Fruit fly (Drosophila melanogaster) whole organism, embryonic: Measurements from ENCODE around the gene Shaw.

Source experiments
- B-H1 ChIP-seq: fragments of 200-800 bp; sonication (Bioruptor generic); IDR thresholded peaks from 3 replicates; pipeline ENCODE4 v1.3.6; 2022; ENCODE audit warnings: missing biosample characterization, missing genetic modification characterization
- Blimp-1 ChIP-seq: fragments of 200-800 bp; sonication (Bioruptor generic); optimal IDR thresholded peaks from 3 replicates; lab custom pipeline; 2018; ENCODE audit warnings: missing biosample characterization, missing genetic modification characterization, mild to moderate bottlenecking, moderate library complexity, missing genetic modification reagents
- CG10147 ChIP-seq: fragments of 200-800 bp; sonication (Bioruptor generic); optimal IDR thresholded peaks from 2 replicates; lab custom pipeline; 2019; ENCODE audit warnings: missing biosample characterization, mild to moderate bottlenecking, missing genetic modification characterization, moderate library complexity
- CG10274 ChIP-seq: fragments of 200-800 bp; sonication (Bioruptor generic); optimal IDR thresholded peaks from 3 replicates; lab custom pipeline; 2017; ENCODE audit warnings: missing biosample characterization, mild to moderate bottlenecking, missing genetic modification characterization
- CG10959 ChIP-seq: fragments of 200-800 bp; sonication (Bioruptor generic); IDR thresholded peaks from 2 replicates; pipeline ENCODE4 v1.3.6; 2022; ENCODE audit warnings: missing biosample characterization, missing genetic modification characterization
- CG11695 ChIP-seq: fragments of 200-800 bp; sonication (Bioruptor generic); IDR thresholded peaks from 3 replicates; pipeline ENCODE4 v1.3.6; 2022; ENCODE audit warnings: missing biosample characterization, missing genetic modification characterization
- CG11696 ChIP-seq: fragments of 200-800 bp; sonication (Bioruptor generic); IDR thresholded peaks from 2 replicates; pipeline ENCODE4 v1.3.6; 2022; ENCODE audit warnings: missing biosample characterization, missing genetic modification characterization
- CG13424 ChIP-seq: fragments of 200-800 bp; sonication (Bioruptor generic); optimal IDR thresholded peaks from 2 replicates; lab custom pipeline; 2019; ENCODE audit warnings: missing biosample characterization, mild to moderate bottlenecking, missing genetic modification characterization, moderate library complexity
- CG1602 ChIP-seq: fragments of 200-800 bp; sonication (Bioruptor generic); optimal IDR thresholded peaks from 3 replicates; lab custom pipeline; 2016; ENCODE audit warnings: missing biosample characterization, missing genetic modification characterization
- CG16863 ChIP-seq: fragments of 200-800 bp; sonication (Bioruptor generic); optimal IDR thresholded peaks from 3 replicates; lab custom pipeline; 2016; ENCODE audit warnings: missing biosample characterization, missing genetic modification characterization
- CG4424 ChIP-seq: fragments of 200-800 bp; sonication (Bioruptor generic); optimal IDR thresholded peaks from 3 replicates; lab custom pipeline; 2016; ENCODE audit warnings: missing biosample characterization, missing genetic modification characterization
- CG7271 ChIP-seq: fragments of 200-800 bp; sonication (Bioruptor generic); optimal IDR thresholded peaks from 2 replicates; lab custom pipeline; 2018; ENCODE audit warnings: missing biosample characterization, mild to moderate bottlenecking, missing genetic modification characterization, moderate library complexity
- CG7372 ChIP-seq: fragments of 200-800 bp; sonication (Bioruptor generic); IDR thresholded peaks from 2 replicates; pipeline ENCODE4 v1.3.6; 2022; ENCODE audit warnings: missing biosample characterization, missing genetic modification characterization
- CG7745 ChIP-seq: fragments of 200-800 bp; sonication (Bioruptor generic); optimal IDR thresholded peaks from 2 replicates; lab custom pipeline; 2018; ENCODE audit warnings: missing biosample characterization, mild to moderate bottlenecking, missing genetic modification characterization, moderate library complexity
- CG7987 ChIP-seq: fragments of 200-800 bp; sonication (Bioruptor generic); optimal IDR thresholded peaks from 2 replicates; lab custom pipeline; 2018; ENCODE audit warnings: missing biosample characterization, mild to moderate bottlenecking, missing genetic modification characterization, moderate library complexity
- CG9817 ChIP-seq: fragments of 200-800 bp; sonication (Bioruptor generic); optimal IDR thresholded peaks from 2 replicates; lab custom pipeline; 2018; ENCODE audit warnings: missing biosample characterization, mild to moderate bottlenecking, missing genetic modification characterization, moderate library complexity
- CG9932 ChIP-seq: fragments of 200-800 bp; sonication (Bioruptor generic); IDR thresholded peaks from 2 replicates; pipeline ENCODE4 v1.3.6; 2022; ENCODE audit warnings: missing biosample characterization, missing genetic modification characterization
- Dfd ChIP-seq, 2 experiments: fragments of >200 bp; optimal IDR thresholded peaks; 2 replicates each; lab custom pipeline; 2017; ENCODE audit warnings: missing biosample characterization in 2 of 2, missing genetic modification characterization in 2 of 2
- Dll ChIP-seq: fragments of 200-800 bp; sonication (Bioruptor generic); IDR thresholded peaks from 4 replicates; pipeline ENCODE4 v1.3.6; 2022; ENCODE audit warnings: missing biosample characterization, missing genetic modification characterization; ENCODE audit not compliant: partially characterized antibody
- ERR ChIP-seq: fragments of 200-800 bp; sonication (Bioruptor generic); optimal IDR thresholded peaks from 2 replicates; lab custom pipeline; 2016; ENCODE audit warnings: missing biosample characterization, missing genetic modification characterization
- Elba2 ChIP-seq: fragments of 200-800 bp; sonication (Bioruptor generic); optimal IDR thresholded peaks from 3 replicates; lab custom pipeline; 2016; ENCODE audit warnings: missing biosample characterization, missing genetic modification characterization
- GATAe ChIP-seq: fragments of 200-800 bp; sonication (Bioruptor generic); conservative IDR thresholded peaks from 2 replicates; pipeline ENCODE4 v1.3.6; 2022; ENCODE audit warnings: missing biosample characterization, missing genetic modification characterization
- HHEX ChIP-seq: fragments of 200-800 bp; sonication (Bioruptor generic); optimal IDR thresholded peaks from 3 replicates; lab custom pipeline; 2017; ENCODE audit warnings: missing biosample characterization, mild to moderate bottlenecking, missing genetic modification characterization, missing genetic modification reagents
- Hand ChIP-seq: fragments of 200-800 bp; sonication (Bioruptor generic); optimal IDR thresholded peaks from 2 replicates; lab custom pipeline; 2017; ENCODE audit warnings: mild to moderate bottlenecking, missing biosample characterization, missing genetic modification reagents, missing genetic modification characterization
- Hmx ChIP-seq: fragments of 200-800 bp; sonication (Bioruptor generic); optimal IDR thresholded peaks from 2 replicates; lab custom pipeline; 2016; ENCODE audit warnings: missing biosample characterization, missing genetic modification characterization
- Hr3 ChIP-seq: fragments of 200-800 bp; sonication (Bioruptor generic); optimal IDR thresholded peaks from 3 replicates; lab custom pipeline; 2016; ENCODE audit warnings: missing biosample characterization, missing genetic modification characterization
- NK7.1 ChIP-seq: fragments of 200-800 bp; sonication (Bioruptor generic); optimal IDR thresholded peaks from 3 replicates; lab custom pipeline; 2016; ENCODE audit warnings: missing biosample characterization, missing genetic modification characterization
- Nf-YA ChIP-seq: fragments of 200-800 bp; sonication (Bioruptor generic); IDR thresholded peaks from 2 replicates; pipeline ENCODE4 v1.3.6; 2022; ENCODE audit warnings: missing biosample characterization, missing genetic modification characterization
- Oaz ChIP-seq: fragments of 200-800 bp; sonication (Bioruptor generic); IDR thresholded peaks from 2 replicates; pipeline ENCODE4 v1.3.6; 2022; ENCODE audit warnings: missing biosample characterization, missing genetic modification characterization
- Pdp1 ChIP-seq, 2 experiments: fragments of 200-800 bp; sonication (Bioruptor generic); optimal IDR thresholded peaks; 3 replicates each; lab custom pipeline; 2016; ENCODE audit warnings: missing biosample characterization in 2 of 2, missing genetic modification characterization in 2 of 2, mild to moderate bottlenecking in 1 of 2, moderate library complexity in 1 of 2
- amos ChIP-seq: fragments of 200-800 bp; sonication (Bioruptor generic); IDR thresholded peaks from 2 replicates; pipeline ENCODE4 v1.3.6; 2022; ENCODE audit warnings: missing biosample characterization, missing genetic modification characterization; ENCODE audit not compliant: partially characterized antibody
- caup ChIP-seq: fragments of 200-800 bp; sonication (Bioruptor generic); optimal IDR thresholded peaks from 3 replicates; lab custom pipeline; 2017; ENCODE audit warnings: missing biosample characterization, mild to moderate bottlenecking, missing genetic modification characterization, moderate library complexity; ENCODE audit not compliant: severe bottlenecking
- esg ChIP-seq: fragments of 200-800 bp; sonication (Bioruptor generic); conservative IDR thresholded peaks from 2 replicates; pipeline ENCODE4 v1.3.6; 2022; ENCODE audit warnings: missing biosample characterization, missing genetic modification characterization
- fd102C ChIP-seq: fragments of 200-800 bp; sonication (Bioruptor generic); optimal IDR thresholded peaks from 2 replicates; lab custom pipeline; 2018; ENCODE audit warnings: missing biosample characterization, mild to moderate bottlenecking, missing genetic modification characterization, moderate library complexity
- fd3F ChIP-seq: fragments of 200-800 bp; sonication (Bioruptor generic); optimal IDR thresholded peaks from 2 replicates; lab custom pipeline; 2018; ENCODE audit warnings: missing biosample characterization, mild to moderate bottlenecking, missing genetic modification characterization, moderate library complexity
- fd96Cb ChIP-seq: fragments of 200-800 bp; sonication (Bioruptor generic); optimal IDR thresholded peaks from 2 replicates; lab custom pipeline; 2018; ENCODE audit warnings: missing biosample characterization, mild to moderate bottlenecking, missing genetic modification characterization, moderate library complexity
- fu2 ChIP-seq: fragments of 200-800 bp; sonication (Bioruptor generic); optimal IDR thresholded peaks from 2 replicates; lab custom pipeline; 2016; ENCODE audit warnings: missing biosample characterization, missing genetic modification characterization
- her ChIP-seq: fragments of 200-800 bp; sonication (Bioruptor generic); optimal IDR thresholded peaks from 2 replicates; lab custom pipeline; 2016; ENCODE audit warnings: missing biosample characterization, missing genetic modification characterization
- mam ChIP-seq: fragments of 200-800 bp; sonication (Bioruptor generic); optimal IDR thresholded peaks from 3 replicates; lab custom pipeline; 2016; ENCODE audit warnings: missing biosample characterization, missing genetic modification characterization
- oc ChIP-seq: fragments of 200-800 bp; sonication (Bioruptor generic); optimal IDR thresholded peaks from 2 replicates; lab custom pipeline; 2018; ENCODE audit warnings: missing biosample characterization, mild to moderate bottlenecking, missing genetic modification characterization, moderate library complexity
- prd ChIP-seq, 3 experiments: fragments of >200 bp in 2 of 3; fragments of 200-800 bp in 1 of 3; sonication (Bioruptor generic) in 1 of 3; optimal IDR thresholded peaks in 2 of 3; IDR thresholded peaks in 1 of 3; 2 replicates in 2 of 3; 3 replicates in 1 of 3; pipeline versions ENCODE4 v1.3.6 to Lab custom; 2017 to 2022; ENCODE audit warnings: missing biosample characterization in 1 of 3, missing genetic modification characterization in 1 of 3
- rib ChIP-seq: fragments of 200-800 bp; sonication (Bioruptor generic); IDR thresholded peaks from 2 replicates; pipeline ENCODE4 v1.3.6; 2022; ENCODE audit warnings: missing biosample characterization, missing genetic modification characterization
- sc ChIP-seq, 3 experiments: fragments of >200 bp in 2 of 3; fragments of 200-800 bp in 1 of 3; sonication (Bioruptor generic) in 1 of 3; optimal IDR thresholded peaks; 2 replicates in 2 of 3; 3 replicates in 1 of 3; lab custom pipeline; 2017; ENCODE audit warnings: mild to moderate bottlenecking in 1 of 3, missing biosample characterization in 1 of 3, missing genetic modification characterization in 1 of 3, missing genetic modification reagents in 1 of 3
- stc ChIP-seq: fragments of 200-800 bp; sonication (Bioruptor generic); IDR thresholded peaks from 2 replicates; pipeline ENCODE4 v1.3.6; 2022; ENCODE audit warnings: missing biosample characterization, missing genetic modification characterization
- tap ChIP-seq: fragments of 200-800 bp; optimal IDR thresholded peaks from 3 replicates; lab custom pipeline; 2019; ENCODE audit warnings: missing biosample characterization, mild to moderate bottlenecking, missing genetic modification characterization, moderate library complexity
- trem ChIP-seq: fragments of 200-800 bp; optimal IDR thresholded peaks from 3 replicates; lab custom pipeline; 2019; ENCODE audit warnings: missing biosample characterization, mild to moderate bottlenecking, missing genetic modification characterization, moderate library complexity
- zen ChIP-seq: fragments of 200-800 bp; sonication (Bioruptor generic); optimal IDR thresholded peaks from 3 replicates; lab custom pipeline; 2018; ENCODE audit warnings: missing biosample characterization, mild to moderate bottlenecking, missing genetic modification characterization, moderate library complexity
- zfh1 ChIP-seq: fragments of 200-800 bp; sonication (Bioruptor generic); IDR thresholded peaks from 3 replicates; pipeline ENCODE4 v1.3.6; 2022; ENCODE audit warnings: missing biosample characterization, missing genetic modification characterization

The Shaw gene

DNA sequence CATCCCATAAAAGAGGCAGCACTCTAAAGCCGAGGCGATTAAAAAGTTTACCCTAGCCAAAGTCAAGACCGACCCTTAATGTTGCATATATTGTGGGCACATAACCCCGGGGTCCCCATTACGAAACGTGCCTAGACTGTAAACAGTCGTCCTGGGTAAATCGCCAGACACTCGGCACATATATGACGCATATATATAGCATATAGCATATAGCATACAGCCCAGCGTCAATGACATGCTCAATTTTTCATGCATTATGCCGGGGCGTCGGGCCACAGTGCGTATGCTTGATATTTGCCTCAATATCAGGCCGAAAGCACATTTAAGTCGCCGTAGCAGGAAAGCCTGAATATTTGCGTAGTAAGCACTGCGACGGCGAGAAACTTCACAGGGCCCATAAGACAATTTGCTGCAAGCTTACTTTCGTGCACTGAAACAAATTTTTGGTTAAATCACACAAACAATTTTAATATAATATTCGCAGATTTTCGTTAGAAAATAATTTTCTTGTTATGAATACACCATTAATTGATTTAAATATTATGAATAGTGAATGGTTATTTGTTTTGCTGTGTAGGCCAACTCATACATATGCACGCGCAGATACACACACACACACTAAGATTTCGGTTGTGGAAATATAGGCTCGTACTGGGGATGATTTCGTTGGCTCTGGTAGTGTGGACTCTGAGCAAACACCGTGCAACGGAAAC is 37.0 kb downstream of the Shaw start (continued):
- TF ChIP-seq HHEX, result peak; percentile 15
- TF ChIP-seq CG11696 (GFP tag; lab: Robert Waterston, UW), result no peak
- TF ChIP-seq esg (GFP tag; lab: Robert Waterston, UW), result no peak
- no peak for TF ChIP-seq Hr3 (GFP tag; lab: Kevin White, UChicago)
- TF ChIP-seq Hmx (GFP tag; lab: Kevin White, UChicago), result no peak
- peak; percentile 41 for TF ChIP-seq CG13424 (tag; lab: Kevin White, UChicago)
- no peak for TF ChIP-seq fd3F (GFP tag; lab: Kevin White, UChicago)
- no peak for TF ChIP-seq Nf-YA
- TF ChIP-seq Dfd (GFP tag; optimal IDR thresholded peaks at IDR 0.05; lab: Kevin White, UChicago), result no peak
- TF ChIP-seq oc (tag; lab: Kevin White, UChicago), result no peak
- TF ChIP-seq trem (tag; lab: Kevin White, UChicago), result no peak
- TF ChIP-seq CG9817 (tag; lab: Kevin White, UChicago), result peak; percentile 4
- no peak for TF ChIP-seq her
- no peak for TF ChIP-seq tap
- no peak for TF ChIP-seq CG16863 (GFP tag; lab: Kevin White, UChicago)
- TF ChIP-seq CG10147 (GFP tag; lab: Kevin White, UChicago), result no peak
- peak; percentile 43; the same call in 1 of the 2 replicates for TF ChIP-seq stc
- TF ChIP-seq CG7987 (GFP tag; lab: Kevin White, UChicago), result no peak
- peak; percentile 75 for TF ChIP-seq CG7372 (GFP tag; lab: Robert Waterston, UW)
- no peak for TF ChIP-seq zfh1 (GFP tag; lab: Robert Waterston, UW)
- TF ChIP-seq CG7745, result no peak
- no peak for TF ChIP-seq Dll (GFP tag; lab: Robert Waterston, UW)
- TF ChIP-seq Oaz (GFP tag; lab: Robert Waterston, UW), result no peak
- TF ChIP-seq CG9932 (GFP tag; lab: Robert Waterston, UW), result peak; percentile 58
- no peak for TF ChIP-seq prd (optimal IDR thresholded peaks at IDR 0.05; lab: Kevin White, UChicago)
- TF ChIP-seq prd (GFP tag; IDR thresholded peaks at IDR 0.05; lab: Robert Waterston, UW), result 0 out of 3 replicates have a peak, but pooled peaks have one; percentile 32
- no peak for TF ChIP-seq B-H1
- TF ChIP-seq CG11695 (GFP tag; lab: Robert Waterston, UW), result peak; percentile 54; the same call in 2 of the 3 replicates
- TF ChIP-seq Elba2 (GFP tag; lab: Kevin White, UChicago), result no peak
- no peak for TF ChIP-seq CG10274 (GFP tag; lab: Kevin White, UChicago)
- no peak for TF ChIP-seq fd102C (GFP tag; lab: Kevin White, UChicago)
- TF ChIP-seq CG1602 (GFP tag; lab: Kevin White, UChicago), result no peak
- no peak for TF ChIP-seq CG10959 (GFP tag; lab: Robert Waterston, UW)
- TF ChIP-seq amos (GFP tag; lab: Robert Waterston, UW), result no peak
- TF ChIP-seq ERR (GFP tag; lab: Kevin White, UChicago), result no peak
- peak; percentile 25 for TF ChIP-seq mam
- TF ChIP-seq CG7271, result no peak
- TF ChIP-seq Blimp-1 (GFP tag; lab: Kevin White, UChicago), result no peak
- peak; percentile 38 for TF ChIP-seq caup (GFP tag; lab: Kevin White, UChicago)
- TF ChIP-seq CG4424 (GFP tag; lab: Kevin White, UChicago), result peak; percentile 13
- no peak for TF ChIP-seq Pdp1 (GFP tag; optimal IDR thresholded peaks at IDR 0.05; lab: Kevin White, UChicago)
- TF ChIP-seq fu2 (GFP tag; lab: Kevin White, UChicago), result no peak
- TF ChIP-seq zen, result no peak
- TF ChIP-seq sc (optimal IDR thresholded peaks at IDR 0.05; lab: Kevin White, UChicago), result no peak
- TF ChIP-seq sc (GFP tag; optimal IDR thresholded peaks at IDR 0.05; lab: Kevin White, UChicago), result no peak
- no peak for TF ChIP-seq GATAe (GFP tag; lab: Robert Waterston, UW)
- no peak for TF ChIP-seq rib (GFP tag; lab: Robert Waterston, UW)
- TF ChIP-seq NK7.1, result no peak
- no peak for TF ChIP-seq fd96Cb (tag; lab: Kevin White, UChicago)
- peak; percentile 63 for TF ChIP-seq Hand (GFP tag; lab: Kevin White, UChicago)
